Worm (Caenorhabditis elegans) whole organism, L4/young adult: ENCODE measurements around the gene rps-14.

Source experiments
- W03F9.2 ChIP-seq: fragments of 150-350 bp; optimal IDR thresholded peaks from 2 replicates; lab custom pipeline; 2014; ENCODE audit warnings: missing biosample characterization, missing genetic modification characterization
- him-1 ChIP-seq: sonication (generic microtip); optimal IDR thresholded peaks from 2 replicates; lab custom pipeline; 2016; ENCODE audit warnings: missing genotype, missing genetic modification reagents, missing genetic modification characterization, missing compliant biosample characterization

- no peak for TF ChIP-seq him-1 (tag; lab: Kevin White, UChicago)
- TF ChIP-seq W03F9.2 (tag; lab: Kevin White, UChicago), result no peak
These were observed 9.3 kb downstream of the rps-14 start for ce11 chrIII:7170090-7170489.
